Worm (Caenorhabditis elegans) whole organism, mixed stage, embryonic: ENCODE measurements around the gene F21C10.7.

Experiments used
- M03D4.4 ChIP-seq: sonication (generic microtip); optimal IDR thresholded peaks from 2 replicates; lab custom pipeline; 2017; ENCODE audit warnings: mild to moderate bottlenecking, missing genetic modification characterization, missing compliant biosample characterization
- ceh-83 ChIP-seq: fragments of 200-800 bp; sonication (Bioruptor generic); optimal IDR thresholded peaks from 2 replicates; lab custom pipeline; 2018; ENCODE audit warnings: mild to moderate bottlenecking, missing genetic modification characterization, missing compliant biosample characterization
- lsy-2 ChIP-seq: fragments of 150-350 bp; optimal IDR thresholded peaks from 2 replicates; lab custom pipeline; 2014; ENCODE audit warnings: missing biosample characterization, missing genetic modification characterization
- mls-2 ChIP-seq: sonication (generic microtip); optimal IDR thresholded peaks from 2 replicates; lab custom pipeline; 2016; ENCODE audit warnings: mild to moderate bottlenecking, missing genetic modification characterization, moderate library complexity, missing compliant biosample characterization
- nhr-237 ChIP-seq: fragments of 150-350 bp; optimal IDR thresholded peaks from 2 replicates; lab custom pipeline; 2014; ENCODE audit warnings: missing biosample characterization, missing genetic modification characterization
- nhr-76 ChIP-seq: sonication (generic microtip); optimal IDR thresholded peaks from 2 replicates; lab custom pipeline; 2017; ENCODE audit warnings: missing biosample characterization, missing genetic modification characterization
- unc-62 ChIP-seq: fragments of 150-350 bp; optimal IDR thresholded peaks from 2 replicates; lab custom pipeline; 2014; ENCODE audit warnings: missing biosample characterization, missing genetic modification reagents, missing genetic modification characterization

DNA sequence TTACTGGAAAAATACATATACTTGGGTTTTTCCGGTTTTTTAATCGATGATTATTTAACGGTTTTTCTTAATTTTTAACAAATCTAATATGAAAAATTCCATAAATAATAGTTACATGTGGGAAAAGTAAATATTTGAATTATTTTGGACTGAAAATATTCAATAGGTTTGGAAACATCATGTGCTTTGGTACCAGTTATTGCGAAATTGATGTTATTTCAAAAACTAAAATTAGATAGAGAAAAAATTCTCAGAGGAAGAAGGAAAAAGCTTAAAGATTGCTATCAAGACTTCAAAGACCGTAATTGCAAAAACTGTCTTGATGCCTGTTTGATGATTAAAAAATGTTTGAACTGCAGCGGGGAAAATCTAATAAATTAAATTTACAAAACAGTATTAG is 47.6 kb upstream of the F21C10.7 start:
- TF ChIP-seq unc-62 (GFP tag; lab: Kevin White, UChicago) (no peak), nhr-237 (tag; lab: Kevin White, UChicago) (no peak), mls-2 (tag; lab: Kevin White, UChicago) (no peak), nhr-76 (tag; lab: Kevin White, UChicago) (no peak), M03D4.4 (tag; lab: Kevin White, UChicago) (no peak), lsy-2 (no peak), ceh-83 (GFP tag; lab: Kevin White, UChicago) (no peak)
